Fruit fly (Drosophila melanogaster): Measurements from ENCODE around the gene CG16986.

CG16986 gene

dm6 chr3L:2636023-2636968 is 36.2 kb downstream of the CG16986 start (continued):
- TF ChIP-seq sd (tag; optimal IDR thresholded peaks at IDR 0.05) (no peak), Hr78 (GFP tag; optimal IDR thresholded peaks at IDR 0.05) (no peak), CG10654 (GFP tag; optimal IDR thresholded peaks at IDR 0.05) (peak; percentile 16), Chrac-16 (GFP tag; optimal IDR thresholded peaks at IDR 0.05) (no peak), dati (GFP tag; IDR thresholded peaks at IDR 0.05) (no peak), Antp (GFP tag; optimal IDR thresholded peaks at IDR 0.05) (no peak), Fer3 (tag; optimal IDR thresholded peaks at IDR 0.05) (no peak), CG8290 (GFP tag; optimal IDR thresholded peaks at IDR 0.05) (no peak), CG8290 (tag; optimal IDR thresholded peaks at IDR 0.05) (no peak), Adf1 (GFP tag; IDR thresholded peaks at IDR 0.05) (peak; percentile 51; the same call in 1 of the 2 replicates)

DNA sequence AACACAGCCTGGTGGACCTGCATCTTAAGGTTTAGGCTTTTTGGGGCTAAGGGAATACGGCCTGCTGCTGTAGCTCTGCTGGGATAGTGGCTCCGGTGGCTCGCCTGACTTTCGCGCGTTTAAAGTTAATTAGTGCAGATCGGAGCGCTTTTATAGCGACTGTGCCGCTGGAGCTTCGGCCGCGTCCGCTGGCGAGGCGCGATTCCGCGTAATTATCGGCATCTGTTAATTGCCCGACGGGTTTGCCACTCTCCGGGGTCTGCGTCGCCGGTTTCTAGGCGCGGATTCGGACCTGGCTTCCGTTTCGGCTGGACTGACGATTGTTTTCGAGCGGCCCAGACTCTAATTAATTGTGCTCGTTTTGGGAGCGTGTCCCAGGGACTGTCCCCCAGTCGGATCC is 43.2 kb downstream of the CG16986 start, which contains the start of gene CG14949:
Gene CG14949 (minus strand): TSS at position 101 of the 400 bp plus-strand sequence.
- TF ChIP-seq CG11695 (GFP tag; IDR thresholded peaks at IDR 0.05) (no peak), Myb (GFP tag; optimal IDR thresholded peaks at IDR 0.05) (no peak), CG6272 (GFP tag; IDR thresholded peaks at IDR 0.05) (0 out of 2 replicates have a peak, but pooled peaks have one; percentile 6), CG2202 (tag; optimal IDR thresholded peaks at IDR 0.05) (no peak), CG3407 (GFP tag; optimal IDR thresholded peaks at IDR 0.05) (no peak), ac (GFP tag; optimal IDR thresholded peaks at IDR 0.05) (no peak), CG30020 (tag; optimal IDR thresholded peaks at IDR 0.05) (no peak), ham (GFP tag; IDR thresholded peaks at IDR 0.05) (no peak), lov (optimal IDR thresholded peaks at IDR 0.05) (no peak), lov (GFP tag; IDR thresholded peaks at IDR 0.05) (0 out of 3 replicates have a peak, but pooled peaks have one; percentile 16), Scr (GFP tag; IDR thresholded peaks at IDR 0.05; ENCODE audit: partially characterized antibody) (no peak), slp2 (GFP tag; optimal IDR thresholded peaks at IDR 0.05) (no peak), Aef1 (GFP tag; IDR thresholded peaks at IDR 0.05) (no peak), CG10209 (GFP tag; optimal IDR thresholded peaks at IDR 0.05) (no peak), ATbp (GFP tag; optimal IDR thresholded peaks at IDR 0.05) (no peak), CG12236 (GFP tag; optimal IDR thresholded peaks at IDR 0.05) (no peak), D (optimal IDR thresholded peaks at IDR 0.05) (no peak), D (GFP tag; optimal IDR thresholded peaks at IDR 0.05) (no peak), CG13775 (GFP tag; optimal IDR thresholded peaks at IDR 0.05) (no peak), Med (GFP tag) (peak; percentile 1)

dm6 chr3L:2645068-2645467 is 44.9 kb downstream of the CG16986 start, which contains the start of gene CG1143:
CG1143 (plus strand) TSS chr3L:2645368.
- TF ChIP-seq MESR4 (GFP tag; optimal IDR thresholded peaks at IDR 0.05): no peak
- no peak for TF ChIP-seq slp2 (GFP tag; optimal IDR thresholded peaks at IDR 0.05)
- no peak for TF ChIP-seq Mrtf (GFP tag; IDR thresholded peaks at IDR 0.05)

dm6 chr3L:2647523-2648378 is 47.6 kb downstream of the CG16986 start, which contains the start of gene CG1246:
CG1246 (plus strand) TSS chr3L:2648048.
- TF ChIP-seq CG12071 (GFP tag; optimal IDR thresholded peaks at IDR 0.05) (peak; percentile 6), bcd (GFP tag; optimal IDR thresholded peaks at IDR 0.05) (no peak), CG2129 (GFP tag; IDR thresholded peaks at IDR 0.05; ENCODE audit: partially characterized antibody) (no peak), crol (GFP tag; IDR thresholded peaks at IDR 0.05) (no peak), CG15601 (tag; optimal IDR thresholded peaks at IDR 0.05) (peak; percentile 25), CG3163 (GFP tag; optimal IDR thresholded peaks at IDR 0.05) (no peak), CkIIα-i1 (GFP tag; IDR thresholded peaks at IDR 0.05) (no peak), otp (GFP tag; IDR thresholded peaks at IDR 0.05) (no peak), tio (GFP tag; optimal IDR thresholded peaks at IDR 0.05) (no peak), CG17385 (GFP tag; optimal IDR thresholded peaks at IDR 0.05) (peak; percentile 5), Eip74EF (GFP tag; optimal IDR thresholded peaks at IDR 0.05) (peak in 1 of 2 experiments; percentile 9), CG7372 (GFP tag; IDR thresholded peaks at IDR 0.05) (0 out of 2 replicates have a peak, but pooled peaks have one; percentile 30)

Measured in whole organism, embryonic.